Worm (Caenorhabditis elegans): ENCODE data around the gene C16C8.4.
"Not testable (repeated sequence)": the region's sequence is repeated elsewhere in the genome, so short reads cannot be mapped to it uniquely, and the experiment has no call there.

Gene C16C8.4

ce11 chrII:3464580-3464979 is 20.4 kb upstream of the C16C8.4 start, which contains the start of gene C16C8.10:
Gene C16C8.10, minus strand, starts transcription at chrII:3464680.
- not testable (repeated sequence) for TF ChIP-seq nhr-25, nhr-129, unc-39 (tag; optimal IDR thresholded peaks at IDR 0.05)

ce11 chrII:3463097-3463496 is 18.9 kb upstream of the C16C8.4 start, which contains the start of gene C16C8.9:
Gene C16C8.9, minus strand, starts transcription at chrII:3463197.
- TF ChIP-seq crh-2 (tag; optimal IDR thresholded peaks at IDR 0.05) (no peak), nhr-129 (tag; optimal IDR thresholded peaks at IDR 0.05) (no peak)

DNA sequence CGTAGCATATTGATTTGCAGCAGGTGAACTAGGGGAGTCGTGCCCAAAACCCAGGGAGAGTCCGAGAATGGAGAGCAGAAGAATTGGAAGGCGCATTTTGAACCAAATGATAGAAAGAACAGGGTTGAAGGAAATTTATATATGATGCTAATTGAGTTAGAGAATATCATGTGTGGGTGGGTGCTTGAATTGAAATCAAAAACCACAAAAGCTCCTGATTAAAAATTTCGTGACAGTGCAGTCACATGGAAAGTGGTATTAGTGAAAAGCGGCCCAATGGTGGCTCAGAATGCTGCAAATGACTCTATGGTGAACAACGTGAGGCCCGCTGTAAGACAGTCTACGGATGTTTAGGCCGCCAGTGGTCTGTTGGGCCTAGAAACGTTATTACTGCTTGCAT is 17.4 kb upstream of the C16C8.4 start, which contains the start of gene C16C8.8:
TSS of gene C16C8.8 (minus strand) at position 101 of the 400 bp plus-strand sequence.
- TF ChIP-seq dmd-4 (tag; optimal IDR thresholded peaks at IDR 0.05) = no peak
- no peak for TF ChIP-seq lin-13 (GFP tag; optimal IDR thresholded peaks at IDR 0.05)
- TF ChIP-seq elt-3 (tag; optimal IDR thresholded peaks at IDR 0.05) = no peak
- no peak for TF ChIP-seq lsy-2 (tag; optimal IDR thresholded peaks at IDR 0.05)
- TF ChIP-seq zag-1 (tag; optimal IDR thresholded peaks at IDR 0.05) = no peak
- TF ChIP-seq C34F6.9 (tag; optimal IDR thresholded peaks at IDR 0.05) = no peak

DNA sequence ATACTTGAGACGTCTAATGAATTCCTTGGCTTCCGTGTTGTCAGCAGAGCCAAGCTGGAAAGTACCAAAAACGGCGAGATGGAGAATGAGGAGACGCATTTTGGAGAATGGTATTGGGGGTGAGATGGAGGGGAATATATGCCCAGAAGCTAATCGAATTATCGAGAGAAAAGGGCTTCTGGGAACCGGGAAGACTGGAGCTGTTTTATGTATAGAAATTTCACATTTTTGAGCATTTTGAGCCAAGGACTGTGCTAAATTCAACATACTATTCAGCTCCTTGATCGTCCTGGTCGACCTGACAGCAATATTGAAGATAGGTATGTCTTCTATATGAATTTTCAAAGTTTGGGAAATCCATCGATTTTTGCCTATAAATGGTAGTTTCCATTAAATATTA is 15.9 kb upstream of the C16C8.4 start, which contains the start of gene C16C8.7:
TSS of gene C16C8.7 (minus strand) at position 101 of the 400 bp plus-strand sequence.
- TF ChIP-seq nhr-77 (tag; optimal IDR thresholded peaks at IDR 0.05) (no peak), lsy-2 (tag; optimal IDR thresholded peaks at IDR 0.05) (no peak), sem-4 (tag; optimal IDR thresholded peaks at IDR 0.05) (no peak), ztf-4 (tag; optimal IDR thresholded peaks at IDR 0.05) (no peak)

DNA sequence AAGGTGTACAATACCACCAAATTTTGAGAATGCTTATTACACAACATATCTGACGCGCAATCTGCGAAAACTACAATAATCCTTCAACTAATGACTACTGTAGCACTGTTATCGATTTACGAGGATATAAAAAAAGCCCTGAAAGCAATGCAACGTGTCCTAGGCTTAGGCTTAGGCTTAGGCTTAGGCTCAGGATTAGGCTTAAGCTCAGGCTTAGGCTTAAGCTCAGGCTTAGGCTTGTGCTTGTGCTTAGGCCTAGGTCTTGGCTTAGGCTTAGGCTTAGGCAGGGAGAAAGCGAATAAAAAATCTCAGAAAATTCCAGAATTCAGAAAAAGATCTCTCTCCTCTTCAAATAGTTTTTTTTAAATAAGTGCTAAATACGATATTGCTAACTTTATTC is 15.0 kb upstream of the C16C8.4 start:
- no peak for TF ChIP-seq nhr-23 (tag; optimal IDR thresholded peaks at IDR 0.05)
- TF ChIP-seq nhr-21 (tag; optimal IDR thresholded peaks at IDR 0.05) = no peak
- TF ChIP-seq mdl-1 (tag; optimal IDR thresholded peaks at IDR 0.05) = no peak
- TF ChIP-seq zag-1 (tag; optimal IDR thresholded peaks at IDR 0.05) = no peak
- no peak for TF ChIP-seq R02D3.7 (tag; optimal IDR thresholded peaks at IDR 0.05)
- no peak for TF ChIP-seq F13H6.1 (tag; optimal IDR thresholded peaks at IDR 0.05)
- no peak for TF ChIP-seq unc-55 (GFP tag; optimal IDR thresholded peaks at IDR 0.05)
- no peak for TF ChIP-seq nhr-12 (tag; optimal IDR thresholded peaks at IDR 0.05)
- TF ChIP-seq peb-1 (tag; optimal IDR thresholded peaks at IDR 0.05) = no peak
- TF ChIP-seq sma-3 (GFP tag; optimal IDR thresholded peaks at IDR 0.05) = no peak
- TF ChIP-seq nhr-10 (tag; optimal IDR thresholded peaks at IDR 0.05) = no peak
- no peak for TF ChIP-seq lsy-2 (tag; optimal IDR thresholded peaks at IDR 0.05)
- TF ChIP-seq ama-1 (optimal IDR thresholded peaks at IDR 0.05) = no peak
- no peak for TF ChIP-seq sma-9 (GFP tag; optimal IDR thresholded peaks at IDR 0.05)
- no peak for TF ChIP-seq sma-9 (tag; optimal IDR thresholded peaks at IDR 0.05)
- no peak for TF ChIP-seq lin-13 (GFP tag; optimal IDR thresholded peaks at IDR 0.05)
- TF ChIP-seq lin-11 (tag; optimal IDR thresholded peaks at IDR 0.05) = no peak
- TF ChIP-seq crh-2 (tag; optimal IDR thresholded peaks at IDR 0.05) = no peak

DNA sequence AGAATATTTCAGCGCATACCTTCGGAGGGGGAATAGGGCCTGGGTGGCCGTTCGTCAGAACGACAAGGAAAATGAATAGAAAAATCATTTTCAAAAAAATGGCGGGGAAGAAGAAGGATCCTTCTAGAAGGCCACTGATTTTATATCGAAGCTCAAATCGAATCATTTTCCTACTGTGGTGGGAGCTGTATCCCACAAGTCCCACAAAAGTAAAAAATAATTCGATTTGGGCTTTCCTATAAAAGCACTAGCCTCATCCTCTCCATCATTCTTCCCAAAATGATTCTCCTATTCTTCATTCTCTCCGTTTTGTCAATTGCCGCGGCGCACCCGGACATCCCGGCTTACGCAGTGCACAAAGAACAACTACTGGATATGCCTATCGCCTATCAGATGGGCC is 14.0 kb upstream of the C16C8.4 start, which contains the start of the genes C16C8.26 and C16C8.19:
TSS of gene C16C8.26 (minus strand) at position 101 of the 400 bp plus-strand sequence.
TSS of gene C16C8.19 (plus strand) at position 279 of the 400 bp plus-strand sequence.
- TF ChIP-seq nhr-129 (tag; optimal IDR thresholded peaks at IDR 0.05) = no peak
- TF ChIP-seq ceh-82 (tag; optimal IDR thresholded peaks at IDR 0.05) = no peak
- no peak for TF ChIP-seq ceh-16 (tag; optimal IDR thresholded peaks at IDR 0.05)
- TF ChIP-seq sem-4 (tag; optimal IDR thresholded peaks at IDR 0.05) = no peak
- TF ChIP-seq mbf-1 (tag; optimal IDR thresholded peaks at IDR 0.05) = no peak
- no peak for TF ChIP-seq nhr-237 (tag; optimal IDR thresholded peaks at IDR 0.05)
- TF ChIP-seq ztf-11 (tag; optimal IDR thresholded peaks at IDR 0.05) = no peak
- no peak for TF ChIP-seq Y55F3AM.14 (GFP tag; optimal IDR thresholded peaks at IDR 0.05)
- no peak for TF ChIP-seq ztf-1 (GFP tag; conservative IDR thresholded peaks at IDR 0.05)
- TF ChIP-seq mab-5 (tag; optimal IDR thresholded peaks at IDR 0.05) = no peak
- no peak for TF ChIP-seq nhr-6 (tag; optimal IDR thresholded peaks at IDR 0.05)
- TF ChIP-seq lsy-2 (tag; optimal IDR thresholded peaks at IDR 0.05) = no peak
- no peak for TF ChIP-seq sma-9 (GFP tag; optimal IDR thresholded peaks at IDR 0.05)
- TF ChIP-seq sma-9 (tag; optimal IDR thresholded peaks at IDR 0.05) = no peak
- TF ChIP-seq aly-2 (tag; optimal IDR thresholded peaks at IDR 0.05) = no peak
- no peak for TF ChIP-seq unc-55 (GFP tag; optimal IDR thresholded peaks at IDR 0.05)
